Fruit fly (Drosophila melanogaster) whole organism, adult: Measurements from ENCODE around the gene Iml1.

Experiments used
- CG11617 ChIP-seq: fragments of 200-800 bp; sonication (Bioruptor generic); optimal IDR thresholded peaks from 2 replicates; lab custom pipeline; 2017; ENCODE audit warnings: mild to moderate bottlenecking, missing biosample characterization, missing genetic modification reagents, missing genetic modification characterization
- CG12768 ChIP-seq: fragments of 200-800 bp; sonication (Bioruptor generic); optimal IDR thresholded peaks from 2 replicates; lab custom pipeline; 2017; ENCODE audit warnings: missing biosample characterization, missing genetic modification characterization, mild to moderate bottlenecking, moderate library complexity, missing genetic modification reagents
- CG14711 ChIP-seq: fragments of 200-800 bp; sonication (Bioruptor generic); optimal IDR thresholded peaks from 2 replicates; lab custom pipeline; 2018; ENCODE audit warnings: missing biosample characterization, mild to moderate bottlenecking, missing genetic modification characterization, moderate library complexity
- CG1620 ChIP-seq: fragments of 200-800 bp; sonication (Bioruptor generic); optimal IDR thresholded peaks from 2 replicates; lab custom pipeline; 2016; ENCODE audit warnings: missing biosample characterization, missing genetic modification characterization
- CG33017 ChIP-seq: fragments of 200-800 bp; sonication (Bioruptor generic); optimal IDR thresholded peaks from 2 replicates; lab custom pipeline; 2018; ENCODE audit warnings: missing biosample characterization, mild to moderate bottlenecking, missing genetic modification characterization, moderate library complexity
- CG5204 ChIP-seq: fragments of 200-800 bp; sonication (Bioruptor generic); optimal IDR thresholded peaks from 2 replicates; lab custom pipeline; 2016; ENCODE audit warnings: missing biosample characterization, missing genetic modification characterization
- CG7045 ChIP-seq: fragments of 200-800 bp; sonication (Bioruptor generic); optimal IDR thresholded peaks from 2 replicates; lab custom pipeline; 2017; ENCODE audit warnings: missing biosample characterization, mild to moderate bottlenecking, missing genetic modification characterization
- CG7101 ChIP-seq: fragments of 200-800 bp; sonication (Bioruptor generic); optimal IDR thresholded peaks from 2 replicates; lab custom pipeline; 2018; ENCODE audit warnings: missing biosample characterization, mild to moderate bottlenecking, missing genetic modification characterization, moderate library complexity
- Clk ChIP-seq: fragments of 200-800 bp; sonication (Bioruptor generic); optimal IDR thresholded peaks from 2 replicates; lab custom pipeline; 2017; ENCODE audit warnings: missing biosample characterization, missing genetic modification characterization
- Crg-1 ChIP-seq: fragments of 200-800 bp; sonication (Bioruptor generic); optimal IDR thresholded peaks from 2 replicates; lab custom pipeline; 2016; ENCODE audit warnings: missing biosample characterization, missing genetic modification characterization
- Hr96 ChIP-seq: fragments of 200-800 bp; sonication (Bioruptor generic); optimal IDR thresholded peaks from 2 replicates; lab custom pipeline; 2016; ENCODE audit warnings: missing biosample characterization, missing genetic modification characterization
- Mnt ChIP-seq: fragments of 200-800 bp; sonication (Bioruptor generic); optimal IDR thresholded peaks from 2 replicates; lab custom pipeline; 2016; ENCODE audit warnings: missing biosample characterization, mild to moderate bottlenecking, missing genetic modification characterization
- bab1 ChIP-seq: fragments of 200-800 bp; sonication (Bioruptor generic); optimal IDR thresholded peaks from 3 replicates; lab custom pipeline; 2019; ENCODE audit warnings: missing biosample characterization, mild to moderate bottlenecking, missing genetic modification characterization, moderate library complexity
- cic ChIP-seq: fragments of 200-800 bp; sonication (Bioruptor generic); optimal IDR thresholded peaks from 2 replicates; lab custom pipeline; 2017; ENCODE audit warnings: missing biosample characterization, mild to moderate bottlenecking, missing genetic modification characterization, moderate library complexity
- cnc ChIP-seq, 2 experiments: fragments of >200 bp; optimal IDR thresholded peaks; 2 replicates each; lab custom pipeline; 2017
- kay ChIP-seq: fragments of 200-800 bp; sonication (Bioruptor generic); peaks from one replicate; lab custom pipeline; 2016; ENCODE audit warnings: missing biosample characterization, missing genetic modification characterization, borderline replicate concordance
- ovo ChIP-seq: fragments of 200-800 bp; sonication (Bioruptor generic); optimal IDR thresholded peaks from 2 replicates; lab custom pipeline; 2016; ENCODE audit warnings: missing biosample characterization, missing genetic modification characterization
- pad ChIP-seq: fragments of 200-800 bp; sonication (Bioruptor generic); optimal IDR thresholded peaks from 3 replicates; lab custom pipeline; 2017; ENCODE audit warnings: missing biosample characterization, missing genetic modification characterization, mild to moderate bottlenecking, moderate library complexity, missing genetic modification reagents
- tj ChIP-seq: fragments of 200-800 bp; sonication (Bioruptor generic); optimal IDR thresholded peaks from 3 replicates; lab custom pipeline; 2017; ENCODE audit warnings: missing biosample characterization, mild to moderate bottlenecking, missing genetic modification characterization, moderate library complexity
- toe ChIP-seq: fragments of 200-800 bp; sonication (Bioruptor generic); optimal IDR thresholded peaks from 2 replicates; lab custom pipeline; 2016; ENCODE audit warnings: missing biosample characterization, missing genetic modification characterization

The Iml1 gene

dm6 chr3L:1545693-1546329 lies 12.0 kb upstream of the Iml1 start, which contains the start of the genes CG32313 and Pcyt1:
Gene CG32313 (minus strand): TSS chr3L:1545743.
Gene Pcyt1 (plus strand): TSS chr3L:1546092.
- TF ChIP-seq CG1620 (GFP tag; lab: Kevin White, UChicago): no peak
- peak; percentile 64 for TF ChIP-seq cic (GFP tag; lab: Kevin White, UChicago)
- TF ChIP-seq CG12768 (GFP tag; lab: Kevin White, UChicago): peak; percentile 31
- TF ChIP-seq cnc (optimal IDR thresholded peaks at IDR 0.05; lab: Kevin White, UChicago): no peak
- TF ChIP-seq toe (GFP tag; lab: Kevin White, UChicago): no peak
- peak; percentile 53 for TF ChIP-seq CG7101 (tag; lab: Kevin White, UChicago)
- no peak for TF ChIP-seq tj (GFP tag; lab: Kevin White, UChicago)
- peak; percentile 46 for TF ChIP-seq Hr96 (GFP tag; lab: Kevin White, UChicago)
- no peak for TF ChIP-seq pad (GFP tag; lab: Kevin White, UChicago)
- peak; percentile 78 for TF ChIP-seq Mnt (GFP tag; lab: Kevin White, UChicago)
- no peak for TF ChIP-seq ovo
- TF ChIP-seq Clk: no peak
- TF ChIP-seq Crg-1: peak; percentile 44
- TF ChIP-seq kay: no peak
- TF ChIP-seq bab1: peak; percentile 82
- no peak for TF ChIP-seq CG5204 (GFP tag; lab: Kevin White, UChicago)
- TF ChIP-seq CG33017 (tag; lab: Kevin White, UChicago): peak; percentile 70
- no peak for TF ChIP-seq CG7045
- TF ChIP-seq CG11617 (GFP tag; lab: Kevin White, UChicago): no peak
- peak; percentile 47 for TF ChIP-seq CG14711 (tag; lab: Kevin White, UChicago)

- peak; percentile 7 for TF ChIP-seq cic (GFP tag; lab: Kevin White, UChicago)
- TF ChIP-seq Clk: no peak
Measured at dm6 chr3L:1538314-1538854, 4.5 kb upstream of the Iml1 start.

- TF ChIP-seq CG7045: no peak
- peak; percentile 88 for TF ChIP-seq ovo
Measured at dm6 chr3L:1537353-1537752, 3.5 kb upstream of the Iml1 start.

dm6 chr3L:1536487-1537337 lies 2.9 kb upstream of the Iml1 start, which contains the start of the genes CG12091 and pns:
Gene CG12091 (minus strand): TSS chr3L:1536835.
Gene pns (plus strand): TSS chr3L:1537137.
- TF ChIP-seq Hr96 (GFP tag; lab: Kevin White, UChicago) (peak; percentile 57), CG11617 (GFP tag; lab: Kevin White, UChicago) (peak; percentile 50), cic (GFP tag; lab: Kevin White, UChicago) (peak; percentile 40), CG14711 (tag; lab: Kevin White, UChicago) (peak; percentile 45), Clk (peak; percentile 46), pad (GFP tag; lab: Kevin White, UChicago) (peak; percentile 72), CG33017 (tag; lab: Kevin White, UChicago) (no peak), ovo (peak; percentile 67), CG5204 (GFP tag; lab: Kevin White, UChicago) (no peak), CG7101 (tag; lab: Kevin White, UChicago) (peak; percentile 41), bab1 (peak; percentile 63), kay (no peak), cnc (optimal IDR thresholded peaks at IDR 0.05; lab: Kevin White, UChicago) (no peak), CG12768 (GFP tag; lab: Kevin White, UChicago) (peak; percentile 24), Mnt (GFP tag; lab: Kevin White, UChicago) (peak; percentile 60), tj (GFP tag; lab: Kevin White, UChicago) (peak; percentile 28), toe (GFP tag; lab: Kevin White, UChicago) (peak; percentile 80), CG1620 (GFP tag; lab: Kevin White, UChicago) (peak; percentile 50), CG7045 (peak; percentile 59), Crg-1 (peak; percentile 59)

dm6 chr3L:1531159-1531558 lies 2.7 kb downstream of the Iml1 start, which contains the start of gene Ir62a:
Gene Ir62a (minus strand): TSS chr3L:1531259.
- TF ChIP-seq Crg-1 (no peak), CG33017 (tag; lab: Kevin White, UChicago) (no peak), toe (GFP tag; lab: Kevin White, UChicago) (no peak), pad (GFP tag; lab: Kevin White, UChicago) (no peak), bab1 (no peak), Hr96 (GFP tag; lab: Kevin White, UChicago) (no peak), CG14711 (tag; lab: Kevin White, UChicago) (no peak)
